Worm (Caenorhabditis elegans) whole organism, early embryonic: ENCODE data around the gene srj-22.
A peak's percentile ranks its signal among the peaks of the same experiment; 100 is the strongest.

Experiments
- B0310.2 ChIP-seq: sonication (generic microtip); optimal IDR thresholded peaks from 2 replicates; lab custom pipeline; 2016; ENCODE audit warnings: mild to moderate bottlenecking, missing genetic modification characterization, missing compliant biosample characterization
- F13C5.2 ChIP-seq: sonication (generic microtip); optimal IDR thresholded peaks from 2 replicates; lab custom pipeline; 2017; ENCODE audit warnings: mild to moderate bottlenecking, missing genetic modification characterization, inconsistent platforms, missing compliant biosample characterization
- ama-1 ChIP-seq: fragments of 150-350 bp; optimal IDR thresholded peaks from 2 replicates; lab custom pipeline; 2014
- ceh-13 ChIP-seq: fragments of 200-800 bp; sonication (Bioruptor generic); optimal IDR thresholded peaks from 2 replicates; lab custom pipeline; 2018; ENCODE audit warnings: mild to moderate bottlenecking, missing genetic modification characterization, missing compliant biosample characterization
- ets-7 ChIP-seq: sonication (generic microtip); optimal IDR thresholded peaks from 2 replicates; lab custom pipeline; 2016; ENCODE audit warnings: missing genotype, missing genetic modification characterization, missing compliant biosample characterization
- flt-1 ChIP-seq: fragments of 200-800 bp; sonication (Bioruptor generic); IDR thresholded peaks from 2 replicates; pipeline ENCODE4 v1.3.6; 2022; ENCODE audit warnings: missing genetic modification characterization, missing compliant biosample characterization
- hmbx-1 ChIP-seq: sonication (generic microtip); optimal IDR thresholded peaks from 2 replicates; lab custom pipeline; 2016; ENCODE audit warnings: mild to moderate bottlenecking, missing genetic modification characterization, missing compliant biosample characterization
- hmg-4 ChIP-seq: fragments of 200-800 bp; sonication (Bioruptor generic); optimal IDR thresholded peaks from 2 replicates; lab custom pipeline; 2018; ENCODE audit warnings: mild to moderate bottlenecking, missing genetic modification characterization, missing compliant biosample characterization
- pes-1 ChIP-seq: fragments of 200-800 bp; sonication (Bioruptor generic); IDR thresholded peaks from 2 replicates; pipeline ENCODE4 v1.3.6; 2022; ENCODE audit warnings: missing genetic modification reagents, missing genetic modification characterization, missing compliant biosample characterization
- scrt-1 ChIP-seq: fragments of 200-800 bp; sonication (Bioruptor generic); IDR thresholded peaks from 2 replicates; pipeline ENCODE4 v1.3.6; 2022; ENCODE audit warnings: missing genetic modification characterization, missing compliant biosample characterization
- tbx-37 ChIP-seq: fragments of 200-800 bp; sonication (Bioruptor generic); conservative IDR thresholded peaks from 2 replicates; pipeline ENCODE4 v1.3.6; 2022; ENCODE audit warnings: missing genetic modification reagents, missing genetic modification characterization, missing compliant biosample characterization
- tra-4 ChIP-seq: sonication (generic microtip); optimal IDR thresholded peaks from 2 replicates; lab custom pipeline; 2017; ENCODE audit warnings: missing genetic modification characterization, missing compliant biosample characterization

DNA sequence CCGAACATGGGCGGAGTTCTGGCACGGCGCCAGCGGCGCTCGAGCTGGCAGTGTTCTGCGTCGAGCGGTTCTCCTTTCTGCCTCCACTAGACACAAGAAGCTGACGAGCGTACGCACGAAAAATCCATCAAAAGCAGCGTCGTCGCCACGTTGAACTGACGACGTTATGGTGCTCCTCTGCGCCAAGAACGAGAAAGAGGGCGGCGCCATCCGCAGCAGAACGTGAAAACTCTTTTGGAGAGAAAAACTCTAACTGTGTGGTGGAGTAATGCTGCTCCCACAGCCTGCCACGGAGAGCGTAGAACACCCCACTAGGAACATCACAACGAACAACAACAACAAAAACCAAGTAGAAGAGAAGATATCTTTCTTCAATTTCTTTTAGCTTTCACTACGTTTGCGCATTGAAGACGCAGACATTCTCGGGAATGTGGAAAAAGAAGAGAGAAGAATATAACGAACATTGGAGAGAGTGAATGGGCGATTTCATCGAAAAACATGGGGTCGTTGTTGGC, 21.6 kb downstream of the srj-22 start:
- TF ChIP-seq ama-1 (no peak), B0310.2 (no peak), tbx-37 (GFP tag; lab: Robert Waterston, UW) (no peak), pes-1 (GFP tag; lab: Robert Waterston, UW) (no peak), F13C5.2 (tag; lab: Kevin White, UChicago) (no peak), hmbx-1 (tag; lab: Kevin White, UChicago) (no peak), ets-7 (no peak), ceh-13 (GFP tag; lab: Kevin White, UChicago) (no peak), scrt-1 (GFP tag; lab: Robert Waterston, UW) (0 out of 2 replicates have a peak, but pooled peaks have one; percentile 36), flt-1 (GFP tag; lab: Robert Waterston, UW) (no peak), hmg-4 (GFP tag; lab: Kevin White, UChicago) (no peak), tra-4 (no peak)
